Fruit fly (Drosophila melanogaster) whole organism, pupa: ENCODE results near the gene mri.

Experiments used
- CG9948 ChIP-seq: fragments of 200-800 bp; sonication (Bioruptor generic); optimal IDR thresholded peaks from 2 replicates; lab custom pipeline; 2018; ENCODE audit warnings: missing biosample characterization, mild to moderate bottlenecking, missing genetic modification characterization, moderate library complexity
- EcR ChIP-seq: fragments of 200-800 bp; sonication (Bioruptor generic); optimal IDR thresholded peaks from 3 replicates; lab custom pipeline; 2019; ENCODE audit warnings: missing biosample characterization, missing genetic modification characterization, mild to moderate bottlenecking, moderate library complexity, missing genetic modification reagents
- Pif1A ChIP-seq: fragments of 200-800 bp; sonication (Bioruptor generic); optimal IDR thresholded peaks from 3 replicates; lab custom pipeline; 2016; ENCODE audit warnings: missing biosample characterization, missing genetic modification characterization
- Snoo ChIP-seq: fragments of 200-800 bp; sonication (Bioruptor generic); optimal IDR thresholded peaks from 3 replicates; lab custom pipeline; 2017; ENCODE audit warnings: missing biosample characterization, mild to moderate bottlenecking, missing genetic modification characterization, inconsistent platforms

- TF ChIP-seq Pif1A (GFP tag; lab: Kevin White, UChicago) (no peak), Snoo (tag; lab: Kevin White, UChicago) (no peak), EcR (no peak), CG9948 (tag; lab: Kevin White, UChicago) (no peak)
Measured at dm6 chr3L:157674-158179, 42.2 kb upstream of the mri start.
